Fruit fly (Drosophila melanogaster): ENCODE data around the gene pigs.

dm6 chrX:6661880-6662279, 62.0 kb downstream of the pigs start:
- TF ChIP-seq dmrt93B (GFP tag; optimal IDR thresholded peaks at IDR 0.05) (no peak), OdsH (GFP tag; optimal IDR thresholded peaks at IDR 0.05) (peak; percentile 21), Myc (optimal IDR thresholded peaks at IDR 0.05) (no peak), N (GFP tag; optimal IDR thresholded peaks at IDR 0.05) (no peak), CrebA (GFP tag; optimal IDR thresholded peaks at IDR 0.05; ENCODE audit: borderline replicate concordance) (no peak), Dfd (GFP tag; optimal IDR thresholded peaks at IDR 0.05) (no peak), Hr83 (GFP tag; optimal IDR thresholded peaks at IDR 0.05; ENCODE audit: poor library complexity, severe bottlenecking) (no peak)
